2 fruit fly cellular contexts compared by ENCODE assay signal in genomic region chrX:581825-582224, dm6.
TF ChIP-seq lines count a peak whose summit lies in the region.

Gene vnd (plus strand): TSS chrX:582121.

TF ChIP-seq in whole organism, embryonic, 481 proteins besides CTCF, POLR2A, EP300 and RAD21 (continued from another document):
- TF ChIP-seq CG18599 (GFP tag; optimal IDR thresholded peaks at IDR 0.05; lab: Kevin White, UChicago) = no peak
- peak; percentile 3 for TF ChIP-seq CG5245 (GFP tag; optimal IDR thresholded peaks at IDR 0.05; lab: Kevin White, UChicago)
- no peak for TF ChIP-seq kni (GFP tag; optimal IDR thresholded peaks at IDR 0.05; lab: Kevin White, UChicago)
- TF ChIP-seq vnd (GFP tag; IDR thresholded peaks at IDR 0.05; lab: Robert Waterston, UW; ENCODE audit: partially characterized antibody) = peak; percentile 25; the same call in 1 of the 3 replicates
- TF ChIP-seq NC2β (GFP tag; optimal IDR thresholded peaks at IDR 0.05; lab: Kevin White, UChicago) = peak; percentile 15
- TF ChIP-seq CG4328 (GFP tag; optimal IDR thresholded peaks at IDR 0.05; lab: Kevin White, UChicago) = no peak
- TF ChIP-seq Hand (GFP tag; optimal IDR thresholded peaks at IDR 0.05; lab: Kevin White, UChicago) = no peak
- peak; percentile 42; the same call in 1 of the 2 replicates for TF ChIP-seq Xrp1 (GFP tag; IDR thresholded peaks at IDR 0.05; lab: Robert Waterston, UW)
- peak; percentile 9 for TF ChIP-seq grn (GFP tag; optimal IDR thresholded peaks at IDR 0.05; lab: Kevin White, UChicago)
- TF ChIP-seq CG17328 (GFP tag; IDR thresholded peaks at IDR 0.05; lab: Robert Waterston, UW) = 0 out of 2 replicates have a peak, but pooled peaks have one; percentile 23
- TF ChIP-seq salm (tag; optimal IDR thresholded peaks at IDR 0.05; lab: Kevin White, UChicago) = peak; percentile 10
- TF ChIP-seq bab2 (GFP tag; optimal IDR thresholded peaks at IDR 0.05; lab: Kevin White, UChicago) = peak; percentile 31
- TF ChIP-seq CG8290 (GFP tag; optimal IDR thresholded peaks at IDR 0.05; lab: Kevin White, UChicago) = no peak
- peak in 1 of 2 experiments; percentile 47 for TF ChIP-seq CG8290 (tag; optimal IDR thresholded peaks at IDR 0.05; lab: Kevin White, UChicago)
- TF ChIP-seq CG1603 (tag; optimal IDR thresholded peaks at IDR 0.05; lab: Kevin White, UChicago) = peak; percentile 42
- peak; percentile 41 for TF ChIP-seq Kr (GFP tag; optimal IDR thresholded peaks at IDR 0.05; lab: Kevin White, UChicago)
- TF ChIP-seq nom (GFP tag; optimal IDR thresholded peaks at IDR 0.05; lab: Kevin White, UChicago) = peak; percentile 16
- TF ChIP-seq bsh (GFP tag; optimal IDR thresholded peaks at IDR 0.05; lab: Kevin White, UChicago) = peak in 1 of 2 experiments; percentile 27
- peak; percentile 4 for TF ChIP-seq CG4820 (GFP tag; optimal IDR thresholded peaks at IDR 0.05; lab: Kevin White, UChicago)
- TF ChIP-seq Oli (tag; optimal IDR thresholded peaks at IDR 0.05; lab: Kevin White, UChicago) = no peak
- TF ChIP-seq ac (GFP tag; optimal IDR thresholded peaks at IDR 0.05; lab: Kevin White, UChicago) = peak; percentile 40
- no peak for TF ChIP-seq bcd (GFP tag; optimal IDR thresholded peaks at IDR 0.05; lab: Kevin White, UChicago)
- TF ChIP-seq fd102C (GFP tag; optimal IDR thresholded peaks at IDR 0.05; lab: Kevin White, UChicago) = peak; percentile 1
- TF ChIP-seq Lhr (GFP tag; optimal IDR thresholded peaks at IDR 0.05; lab: Kevin White, UChicago) = peak; percentile 12
- TF ChIP-seq unpg (GFP tag; optimal IDR thresholded peaks at IDR 0.05; lab: Kevin White, UChicago) = peak; percentile 16
- no peak for TF ChIP-seq Eip74EF (GFP tag; optimal IDR thresholded peaks at IDR 0.05; lab: Kevin White, UChicago)
- peak; percentile 52 for TF ChIP-seq CG3407 (GFP tag; optimal IDR thresholded peaks at IDR 0.05; lab: Kevin White, UChicago)
- peak; percentile 85 for TF ChIP-seq sens (GFP tag; lab: Kevin White, UChicago)
- peak; percentile 64 for TF ChIP-seq dmrt11E (tag; optimal IDR thresholded peaks at IDR 0.05; lab: Kevin White, UChicago)
- peak; percentile 12 for TF ChIP-seq org-1 (GFP tag; optimal IDR thresholded peaks at IDR 0.05; lab: Kevin White, UChicago)
- TF ChIP-seq CG15601 (tag; optimal IDR thresholded peaks at IDR 0.05; lab: Kevin White, UChicago) = peak; percentile 34
- peak; percentile 40 for TF ChIP-seq CG9727 (GFP tag; optimal IDR thresholded peaks at IDR 0.05; lab: Kevin White, UChicago)
- TF ChIP-seq CHES-1-like (GFP tag; optimal IDR thresholded peaks at IDR 0.05; lab: Kevin White, UChicago) = no peak
- peak; percentile 26 for TF ChIP-seq gsb-n (tag; optimal IDR thresholded peaks at IDR 0.05; lab: Kevin White, UChicago)
- no peak for TF ChIP-seq D (optimal IDR thresholded peaks at IDR 0.05; lab: Kevin White, UChicago)
- TF ChIP-seq D (GFP tag; optimal IDR thresholded peaks at IDR 0.05; lab: Kevin White, UChicago) = peak; percentile 2
- peak; percentile 65 for TF ChIP-seq CG2202 (tag; optimal IDR thresholded peaks at IDR 0.05; lab: Kevin White, UChicago)

TF ChIP-seq in whole organism, prepupa, 60 proteins besides CTCF, POLR2A, EP300 and RAD21 (continued from another document):
- peak; percentile 10 for TF ChIP-seq achi (GFP tag; optimal IDR thresholded peaks at IDR 0.05; lab: Kevin White, UChicago)
- no peak for TF ChIP-seq CG32006 (GFP tag; optimal IDR thresholded peaks at IDR 0.05; lab: Kevin White, UChicago)
- peak; percentile 26 for TF ChIP-seq CG1621 (tag; optimal IDR thresholded peaks at IDR 0.05; lab: Kevin White, UChicago)
- TF ChIP-seq topi (GFP tag; optimal IDR thresholded peaks at IDR 0.05; lab: Kevin White, UChicago) = no peak
- TF ChIP-seq Hr39 (GFP tag; optimal IDR thresholded peaks at IDR 0.05; lab: Kevin White, UChicago) = no peak
- peak; percentile 18 for TF ChIP-seq pdm3 (GFP tag; optimal IDR thresholded peaks at IDR 0.05; lab: Kevin White, UChicago)
- TF ChIP-seq Ets96B (tag; optimal IDR thresholded peaks at IDR 0.05; lab: Kevin White, UChicago) = no peak
- no peak for TF ChIP-seq Smox (GFP tag; optimal IDR thresholded peaks at IDR 0.05; lab: Kevin White, UChicago)
- TF ChIP-seq fd59A (GFP tag; optimal IDR thresholded peaks at IDR 0.05; lab: Kevin White, UChicago) = peak; percentile 16
- peak in 1 of 2 experiments; percentile 19 for TF ChIP-seq ss (GFP tag; optimal IDR thresholded peaks at IDR 0.05; lab: Kevin White, UChicago)
- TF ChIP-seq CG3032 (tag; optimal IDR thresholded peaks at IDR 0.05; lab: Kevin White, UChicago) = no peak
- no peak for TF ChIP-seq CG6854 (GFP tag; optimal IDR thresholded peaks at IDR 0.05; lab: Kevin White, UChicago)
- TF ChIP-seq CG6792 (GFP tag; optimal IDR thresholded peaks at IDR 0.05; lab: Kevin White, UChicago) = peak; percentile 11
- peak; percentile 31 for TF ChIP-seq CG34406 (GFP tag; optimal IDR thresholded peaks at IDR 0.05; lab: Kevin White, UChicago)
- peak; percentile 36 for TF ChIP-seq CG6808 (GFP tag; optimal IDR thresholded peaks at IDR 0.05; lab: Kevin White, UChicago)
- TF ChIP-seq Ets21C (GFP tag; optimal IDR thresholded peaks at IDR 0.05; lab: Kevin White, UChicago) = no peak
- no peak for TF ChIP-seq CG11294 (GFP tag; IDR thresholded peaks at IDR 0.05; lab: Robert Waterston, UW)
- TF ChIP-seq CG11902 (GFP tag; optimal IDR thresholded peaks at IDR 0.05; lab: Kevin White, UChicago) = no peak
- no peak for TF ChIP-seq Hr38 (GFP tag; optimal IDR thresholded peaks at IDR 0.05; lab: Kevin White, UChicago)
- TF ChIP-seq cyc (GFP tag; optimal IDR thresholded peaks at IDR 0.05; lab: Kevin White, UChicago) = no peak
- no peak for TF ChIP-seq CG6276 (GFP tag; optimal IDR thresholded peaks at IDR 0.05; lab: Kevin White, UChicago)
- no peak for TF ChIP-seq Eip75B (GFP tag; optimal IDR thresholded peaks at IDR 0.05; lab: Kevin White, UChicago)
- TF ChIP-seq Sox15 (GFP tag; optimal IDR thresholded peaks at IDR 0.05; lab: Kevin White, UChicago) = no peak
- no peak for TF ChIP-seq CG11762 (GFP tag; optimal IDR thresholded peaks at IDR 0.05; lab: Kevin White, UChicago; ENCODE audit: insufficient read depth)
- TF ChIP-seq eg (GFP tag; IDR thresholded peaks at IDR 0.05; lab: Robert Waterston, UW) = no peak
- no peak for TF ChIP-seq vri (GFP tag; optimal IDR thresholded peaks at IDR 0.05; lab: Kevin White, UChicago)
- peak; percentile 19 for TF ChIP-seq OdsH (GFP tag; optimal IDR thresholded peaks at IDR 0.05; lab: Kevin White, UChicago)
- no peak for TF ChIP-seq CG9139 (GFP tag; optimal IDR thresholded peaks at IDR 0.05; lab: Kevin White, UChicago)
- TF ChIP-seq esn (GFP tag; optimal IDR thresholded peaks at IDR 0.05; lab: Kevin White, UChicago) = no peak
- TF ChIP-seq Sox14 (GFP tag; optimal IDR thresholded peaks at IDR 0.05; lab: Kevin White, UChicago) = no peak
- TF ChIP-seq CG10631 (GFP tag; optimal IDR thresholded peaks at IDR 0.05; lab: Kevin White, UChicago) = peak; percentile 49
- TF ChIP-seq lz (GFP tag; optimal IDR thresholded peaks at IDR 0.05; lab: Kevin White, UChicago) = no peak
- TF ChIP-seq CG8119 (GFP tag; IDR thresholded peaks at IDR 0.05; lab: Robert Waterston, UW) = no peak
- TF ChIP-seq dac (GFP tag; optimal IDR thresholded peaks at IDR 0.05; lab: Kevin White, UChicago) = no peak
- TF ChIP-seq CG10669 (GFP tag; optimal IDR thresholded peaks at IDR 0.05; lab: Kevin White, UChicago) = peak; percentile 30
